Worm (Caenorhabditis elegans): ENCODE data around the gene skr-16.

DNA sequence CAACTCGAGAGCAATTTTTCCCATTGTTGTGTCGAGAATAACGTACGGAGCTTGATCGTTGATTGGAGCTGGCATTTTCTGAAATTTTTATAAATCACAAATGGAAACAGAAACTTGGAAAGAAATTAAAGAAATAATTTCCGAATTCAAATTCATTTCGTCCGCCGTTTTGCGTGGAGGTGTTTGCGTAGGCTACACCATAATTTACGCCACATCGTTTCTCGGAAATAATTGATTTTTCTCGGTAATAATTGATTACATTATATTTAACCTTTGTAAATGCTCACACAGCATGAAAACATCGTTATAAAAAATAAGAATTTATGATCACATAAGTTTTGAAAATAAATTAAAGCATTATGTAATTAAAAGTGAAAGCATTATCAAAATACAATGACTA lies 35.4 kb upstream of the skr-16 start, which contains the start of gene cyn-12:
- TF ChIP-seq lin-35 (GFP tag; optimal IDR thresholded peaks at IDR 0.05), result no peak
- TF ChIP-seq F23B12.7 (tag; optimal IDR thresholded peaks at IDR 0.05; ENCODE audit: insufficient read depth), result no peak
- TF ChIP-seq zim-3 (tag; optimal IDR thresholded peaks at IDR 0.05), result no peak
- no peak for TF ChIP-seq snpc-4 (GFP tag; optimal IDR thresholded peaks at IDR 0.05)
- TF ChIP-seq snpc-4 (tag; optimal IDR thresholded peaks at IDR 0.05), result peak in 1 of 4 experiments; percentile 3
- TF ChIP-seq Y95B8A.8 (GFP tag; IDR thresholded peaks at IDR 0.05), result no peak
- no peak for TF ChIP-seq K11D2.4 (GFP tag; IDR thresholded peaks at IDR 0.05)
- no peak for TF ChIP-seq egl-18 (GFP tag; IDR thresholded peaks at IDR 0.05)

All from whole organism, young adult.